Worm (Caenorhabditis elegans): ENCODE data around the gene srh-7.

DNA sequence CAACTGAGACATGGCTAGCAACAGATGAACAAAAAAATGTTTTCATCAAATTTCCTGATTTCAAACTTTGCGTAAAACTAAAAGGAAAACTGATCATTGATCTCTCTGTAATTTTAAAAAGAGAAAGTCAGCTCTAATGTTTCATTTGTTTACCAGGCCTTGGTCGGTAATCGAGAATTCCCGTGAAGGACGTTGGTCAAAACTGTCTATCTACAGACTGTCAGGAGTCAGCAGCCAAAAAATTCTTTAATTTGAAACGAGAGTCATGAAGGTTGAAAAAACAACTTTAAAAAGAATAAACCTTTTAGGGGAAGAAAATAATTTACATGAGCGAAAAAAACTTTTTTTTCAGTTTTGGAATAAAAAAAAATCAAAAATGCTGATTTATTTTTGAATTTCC, 22.9 kb upstream of the srh-7 start:
- no peak for TF ChIP-seq skn-1 (tag; optimal IDR thresholded peaks at IDR 0.05)
- TF ChIP-seq tbx-2 (tag; optimal IDR thresholded peaks at IDR 0.05): no peak
- TF ChIP-seq nhr-237 (tag; optimal IDR thresholded peaks at IDR 0.05): no peak
- TF ChIP-seq nhr-12 (tag; optimal IDR thresholded peaks at IDR 0.05): no peak

Measured in whole organism, L3 larva.